Worm (Caenorhabditis elegans) whole organism, L2 larva: Measurements from ENCODE around the gene aptf-3.

Experiments
- F13H6.1 ChIP-seq: sonication (generic microtip); optimal IDR thresholded peaks from 2 replicates; lab custom pipeline; 2016; ENCODE audit warnings: missing genetic modification characterization, missing compliant biosample characterization
- ZK546.5 ChIP-seq: sonication (generic microtip); optimal IDR thresholded peaks from 2 replicates; lab custom pipeline; 2017; ENCODE audit warnings: missing biosample characterization, missing genetic modification characterization
- ama-1 ChIP-seq: fragments of 150-350 bp; optimal IDR thresholded peaks from 2 replicates; lab custom pipeline; 2018; ENCODE audit warnings: inconsistent platforms
- ceh-16 ChIP-seq: fragments of 150-350 bp; optimal IDR thresholded peaks from 2 replicates; lab custom pipeline; 2014; ENCODE audit warnings: missing biosample characterization, missing genetic modification characterization
- elt-3 ChIP-seq: sonication (generic microtip); optimal IDR thresholded peaks from 2 replicates; lab custom pipeline; 2017; ENCODE audit warnings: missing biosample characterization, missing genetic modification characterization
- lin-11 ChIP-seq: fragments of 150-350 bp; sonication (generic microtip); optimal IDR thresholded peaks from 2 replicates; lab custom pipeline; 2014; ENCODE audit warnings: missing biosample characterization, missing genetic modification characterization, inconsistent platforms, mixed read lengths
- lin-39 ChIP-seq: fragments of 150-350 bp; optimal IDR thresholded peaks from 2 replicates; lab custom pipeline; 2014; ENCODE audit warnings: missing biosample characterization, missing genetic modification reagents, missing genetic modification characterization
- nhr-12 ChIP-seq: fragments of 150-350 bp; optimal IDR thresholded peaks from 2 replicates; lab custom pipeline; 2014; ENCODE audit warnings: missing biosample characterization, missing genetic modification characterization
- nhr-237 ChIP-seq: fragments of 150-350 bp; optimal IDR thresholded peaks from 2 replicates; lab custom pipeline; 2014; ENCODE audit warnings: missing biosample characterization, missing genetic modification characterization
- peb-1 ChIP-seq: fragments of 150-350 bp; optimal IDR thresholded peaks from 2 replicates; lab custom pipeline; 2014; ENCODE audit warnings: missing biosample characterization, missing genetic modification characterization
- unc-39 ChIP-seq: fragments of 150-350 bp; optimal IDR thresholded peaks from 2 replicates; lab custom pipeline; 2014; ENCODE audit warnings: missing biosample characterization, missing genetic modification characterization
- unc-62 ChIP-seq: fragments of 150-350 bp; optimal IDR thresholded peaks from 2 replicates; lab custom pipeline; 2014; ENCODE audit warnings: missing biosample characterization, missing genetic modification reagents, missing genetic modification characterization
- zag-1 ChIP-seq: fragments of 150-350 bp; optimal IDR thresholded peaks from 2 replicates; lab custom pipeline; 2014; ENCODE audit warnings: missing biosample characterization, missing genetic modification characterization
- ztf-4 ChIP-seq: fragments of 150-350 bp; optimal IDR thresholded peaks from 2 replicates; lab custom pipeline; 2014; ENCODE audit warnings: missing biosample characterization, missing genetic modification characterization

ce11 chrII:8559188-8559587, 34.8 kb upstream of the aptf-3 start:
- TF ChIP-seq peb-1 (no peak), ceh-16 (tag; lab: Kevin White, UChicago) (no peak), elt-3 (no peak), F13H6.1 (tag; lab: Kevin White, UChicago) (no peak), nhr-12 (tag; lab: Kevin White, UChicago) (no peak), unc-39 (tag; lab: Kevin White, UChicago) (no peak), lin-11 (tag; lab: Kevin White, UChicago) (no peak), nhr-237 (no peak), ztf-4 (no peak), ama-1 (lab: Kevin White, UChicago) (no peak), zag-1 (tag; lab: Kevin White, UChicago) (no peak), lin-39 (no peak), unc-62 (GFP tag; lab: Kevin White, UChicago) (no peak), ZK546.5 (tag; lab: Kevin White, UChicago) (no peak)
